Worm (Caenorhabditis elegans) whole organism, early embryonic: Measurements from ENCODE around the gene acl-1.

ENCODE experiments used
- F13C5.2 ChIP-seq: sonication (generic microtip); optimal IDR thresholded peaks from 2 replicates; lab custom pipeline; 2017; ENCODE audit warnings: mild to moderate bottlenecking, missing genetic modification characterization, inconsistent platforms, missing compliant biosample characterization
- aly-1 ChIP-seq: sonication (generic microtip); optimal IDR thresholded peaks from 2 replicates; lab custom pipeline; 2016; ENCODE audit warnings: missing genetic modification characterization, missing compliant biosample characterization
- ama-1 ChIP-seq: fragments of 150-350 bp; optimal IDR thresholded peaks from 2 replicates; lab custom pipeline; 2014
- flt-1 ChIP-seq: fragments of 200-800 bp; sonication (Bioruptor generic); IDR thresholded peaks from 2 replicates; pipeline ENCODE4 v1.3.6; 2022; ENCODE audit warnings: missing genetic modification characterization, missing compliant biosample characterization
- scrt-1 ChIP-seq: fragments of 200-800 bp; sonication (Bioruptor generic); IDR thresholded peaks from 2 replicates; pipeline ENCODE4 v1.3.6; 2022; ENCODE audit warnings: missing genetic modification characterization, missing compliant biosample characterization
- tbx-37 ChIP-seq: fragments of 200-800 bp; sonication (Bioruptor generic); conservative IDR thresholded peaks from 2 replicates; pipeline ENCODE4 v1.3.6; 2022; ENCODE audit warnings: missing genetic modification reagents, missing genetic modification characterization, missing compliant biosample characterization
- tra-4 ChIP-seq: sonication (generic microtip); optimal IDR thresholded peaks from 2 replicates; lab custom pipeline; 2017; ENCODE audit warnings: missing genetic modification characterization, missing compliant biosample characterization

ce11 chrX:15847543-15848087 is 2.1 kb upstream of the acl-1 start, which contains the start of gene F59F4.3:
- TF ChIP-seq ama-1 (lab: Kevin White, UChicago): no peak
- no peak for TF ChIP-seq tbx-37 (GFP tag; lab: Robert Waterston, UW)
- TF ChIP-seq tra-4: no peak
- TF ChIP-seq scrt-1 (GFP tag; lab: Robert Waterston, UW): no peak
- no peak for TF ChIP-seq flt-1 (GFP tag; lab: Robert Waterston, UW)
- TF ChIP-seq F13C5.2: no peak
- TF ChIP-seq aly-1 (tag; lab: Kevin White, UChicago): no peak
